Fruit fly (Drosophila melanogaster): ENCODE results near the gene a6.

dm6 chrX:1643640-1644039, 52.0 kb downstream of the a6 start:
- TF ChIP-seq CG4854 (GFP tag; optimal IDR thresholded peaks at IDR 0.05) (no peak), CG10274 (GFP tag; optimal IDR thresholded peaks at IDR 0.05) (no peak), CG4707 (GFP tag; optimal IDR thresholded peaks at IDR 0.05) (no peak), Sox102F (GFP tag; optimal IDR thresholded peaks at IDR 0.05) (no peak), Tbp (GFP tag; optimal IDR thresholded peaks at IDR 0.05) (no peak), Lpt (GFP tag; optimal IDR thresholded peaks at IDR 0.05) (no peak), croc (GFP tag; conservative IDR thresholded peaks at IDR 0.05) (no peak), Trl (optimal IDR thresholded peaks at IDR 0.05) (no peak), Trl (GFP tag; optimal IDR thresholded peaks at IDR 0.05) (no peak), usp (GFP tag; optimal IDR thresholded peaks at IDR 0.05) (no peak), Lim3 (GFP tag; IDR thresholded peaks at IDR 0.05) (no peak), crc (GFP tag; optimal IDR thresholded peaks at IDR 0.05) (no peak), CG11093 (GFP tag; IDR thresholded peaks at IDR 0.05) (no peak), Camta (GFP tag; optimal IDR thresholded peaks at IDR 0.05) (no peak)
